Worm (Caenorhabditis elegans) whole organism, L4 larva: ENCODE data around the gene K08H2.7.

ENCODE experiments used
- Y105C5A.15 ChIP-seq: fragments of 200-800 bp; sonication (Bioruptor generic); IDR thresholded peaks from 2 replicates; pipeline ENCODE4 v1.3.6; 2022; ENCODE audit warnings: missing genetic modification characterization, missing compliant biosample characterization
- ceh-32 ChIP-seq: sonication (generic microtip); optimal IDR thresholded peaks from 2 replicates; lab custom pipeline; 2016; ENCODE audit warnings: mild to moderate bottlenecking, missing genetic modification characterization, missing compliant biosample characterization; ENCODE audit not compliant: poor library complexity
- lin-15B ChIP-seq: fragments of 150-350 bp; sonication (generic microtip); optimal IDR thresholded peaks from 3 replicates; lab custom pipeline; 2014; ENCODE audit warnings: missing biosample characterization, missing genetic modification characterization
- lin-39 ChIP-seq: fragments of 150-350 bp; optimal IDR thresholded peaks from 2 replicates; lab custom pipeline; 2014; ENCODE audit warnings: missing biosample characterization, missing genetic modification reagents, missing genetic modification characterization
- nhr-77 ChIP-seq: fragments of 150-350 bp; optimal IDR thresholded peaks from 2 replicates; lab custom pipeline; 2014; ENCODE audit warnings: missing biosample characterization, missing genetic modification characterization
- php-3 ChIP-seq: fragments of 200-800 bp; sonication (Bioruptor generic); IDR thresholded peaks from 2 replicates; pipeline ENCODE4 v1.3.6; 2022; ENCODE audit warnings: missing genetic modification reagents, missing genetic modification characterization, missing compliant biosample characterization
- saeg-2 ChIP-seq: fragments of 200-800 bp; sonication (Bioruptor generic); IDR thresholded peaks from 2 replicates; pipeline ENCODE4 v1.3.6; 2022; ENCODE audit warnings: missing genetic modification reagents, missing genetic modification characterization, missing compliant biosample characterization

- no peak for TF ChIP-seq php-3 (GFP tag; lab: Robert Waterston, UW)
- no peak for TF ChIP-seq lin-39
- no peak for TF ChIP-seq ceh-32
- no peak for TF ChIP-seq nhr-77 (tag; lab: Kevin White, UChicago)
- no peak for TF ChIP-seq Y105C5A.15 (GFP tag; lab: Robert Waterston, UW)
- no peak for TF ChIP-seq lin-15B (tag; lab: Kevin White, UChicago)
- no peak for TF ChIP-seq saeg-2 (GFP tag; lab: Robert Waterston, UW)
Measured at ce11 chrX:13278876-13279275, 30.6 kb upstream of the K08H2.7 start, which contains the start of gene phf-33.
